Worm (Caenorhabditis elegans) whole organism, L1 larva: ENCODE measurements around the gene C25E10.5.

Source experiments
- aly-2 ChIP-seq: fragments of 150-350 bp; optimal IDR thresholded peaks from 2 replicates; lab custom pipeline; 2014; ENCODE audit warnings: missing biosample characterization, missing genetic modification characterization
- blmp-1 ChIP-seq: fragments of 150-350 bp; optimal IDR thresholded peaks from 2 replicates; lab custom pipeline; 2014; ENCODE audit warnings: missing biosample characterization, missing genetic modification characterization
- lin-13 ChIP-seq: fragments of 150-350 bp; optimal IDR thresholded peaks from 2 replicates; lab custom pipeline; 2014; ENCODE audit warnings: missing biosample characterization, missing genetic modification reagents, missing genetic modification characterization
- tbx-2 ChIP-seq: sonication (generic microtip); optimal IDR thresholded peaks from 2 replicates; lab custom pipeline; 2016; ENCODE audit warnings: missing genetic modification characterization, missing compliant biosample characterization
- ztf-11 ChIP-seq, 2 experiments: sonication (generic microtip); optimal IDR thresholded peaks; 2 replicates each; lab custom pipeline; 2016 to 2017; ENCODE audit warnings: missing genetic modification characterization in 2 of 2, missing biosample characterization in 1 of 2, missing compliant biosample characterization in 1 of 2

ce11 chrV:9073322-9074038 is 43.1 kb downstream of the C25E10.5 start, which contains the start of gene oac-50:
- TF ChIP-seq lin-13 (GFP tag; lab: Kevin White, UChicago) = no peak
- TF ChIP-seq tbx-2 (tag; lab: Kevin White, UChicago) = peak; percentile 14
- no peak for TF ChIP-seq blmp-1 (tag; lab: Kevin White, UChicago)
- no peak for TF ChIP-seq aly-2
- TF ChIP-seq ztf-11 (tag; optimal IDR thresholded peaks at IDR 0.05; lab: Kevin White, UChicago) = no peak
